Worm (Caenorhabditis elegans) whole organism, L4/young adult: Measurements from ENCODE around the gene F46G10.1.

ENCODE experiments used
- dao-5 ChIP-seq: sonication (generic microtip); optimal IDR thresholded peaks from 2 replicates; lab custom pipeline; 2016; ENCODE audit warnings: missing genotype, missing genetic modification characterization, moderate library complexity, missing compliant biosample characterization
- him-1 ChIP-seq: sonication (generic microtip); optimal IDR thresholded peaks from 2 replicates; lab custom pipeline; 2016; ENCODE audit warnings: missing genotype, missing genetic modification reagents, missing genetic modification characterization, missing compliant biosample characterization

ce11 chrX:13262195-13262594 lies 49.4 kb downstream of the F46G10.1 start, which contains the start of gene K09A11.1:
- TF ChIP-seq dao-5 (tag; lab: Kevin White, UChicago) (no peak), him-1 (tag; lab: Kevin White, UChicago) (no peak)
